Fruit fly (Drosophila melanogaster) whole organism, embryonic: ENCODE measurements around the gene CG32772.
A peak's percentile ranks its signal among the peaks of the same experiment; 100 is the strongest.

ENCODE experiments used
- CG10209 ChIP-seq: fragments of 200-800 bp; sonication (Bioruptor generic); optimal IDR thresholded peaks from 3 replicates; lab custom pipeline; 2017; ENCODE audit warnings: missing biosample characterization, mild to moderate bottlenecking, missing genetic modification characterization, missing genetic modification reagents
- CG11695 ChIP-seq: fragments of 200-800 bp; sonication (Bioruptor generic); IDR thresholded peaks from 3 replicates; pipeline ENCODE4 v1.3.6; 2022; ENCODE audit warnings: missing biosample characterization, missing genetic modification characterization
- CG13424 ChIP-seq: fragments of 200-800 bp; sonication (Bioruptor generic); optimal IDR thresholded peaks from 2 replicates; lab custom pipeline; 2019; ENCODE audit warnings: missing biosample characterization, mild to moderate bottlenecking, missing genetic modification characterization, moderate library complexity
- CG17359 ChIP-seq: fragments of 200-800 bp; sonication (Bioruptor generic); optimal IDR thresholded peaks from 3 replicates; lab custom pipeline; 2018; ENCODE audit warnings: missing biosample characterization, mild to moderate bottlenecking, missing genetic modification characterization, moderate library complexity
- CG17568 ChIP-seq: fragments of 200-800 bp; sonication (Bioruptor generic); optimal IDR thresholded peaks from 2 replicates; lab custom pipeline; 2018; ENCODE audit warnings: missing biosample characterization, mild to moderate bottlenecking, missing genetic modification characterization, moderate library complexity
- CG18011 ChIP-seq: fragments of 200-800 bp; sonication (Bioruptor generic); optimal IDR thresholded peaks from 2 replicates; lab custom pipeline; 2017; ENCODE audit warnings: missing biosample characterization, missing genetic modification characterization, mild to moderate bottlenecking, moderate library complexity, missing genotype
- CG18619 ChIP-seq: fragments of 200-800 bp; sonication (Bioruptor generic); optimal IDR thresholded peaks from 3 replicates; lab custom pipeline; 2017; ENCODE audit warnings: missing biosample characterization, mild to moderate bottlenecking, missing genetic modification characterization
- CG2116 ChIP-seq: fragments of 200-800 bp; sonication (Bioruptor generic); optimal IDR thresholded peaks from 3 replicates; lab custom pipeline; 2018; ENCODE audit warnings: missing biosample characterization, mild to moderate bottlenecking, missing genetic modification characterization
- CG2120 ChIP-seq: fragments of 200-800 bp; sonication (Bioruptor generic); optimal IDR thresholded peaks from 3 replicates; lab custom pipeline; 2016; ENCODE audit warnings: missing biosample characterization, missing genetic modification characterization
- CG2202 ChIP-seq: fragments of 200-800 bp; sonication (Bioruptor generic); optimal IDR thresholded peaks from 2 replicates; lab custom pipeline; 2018; ENCODE audit warnings: missing biosample characterization, mild to moderate bottlenecking, missing genetic modification characterization
- CG31441 ChIP-seq: fragments of 200-800 bp; sonication (Bioruptor generic); IDR thresholded peaks from 2 replicates; pipeline ENCODE4 v1.3.6; 2022; ENCODE audit warnings: missing biosample characterization, missing genetic modification characterization
- CG42726 ChIP-seq: fragments of 200-800 bp; sonication (Bioruptor generic); IDR thresholded peaks from 2 replicates; pipeline ENCODE4 v1.3.6; 2022; ENCODE audit warnings: missing biosample characterization, missing genetic modification characterization; ENCODE audit not compliant: partially characterized antibody
- CG4360 ChIP-seq: fragments of 200-800 bp; sonication (Bioruptor generic); IDR thresholded peaks from 2 replicates; pipeline ENCODE4 v1.3.6; 2022; ENCODE audit warnings: missing biosample characterization, missing genetic modification characterization
- CG6272 ChIP-seq: fragments of 200-800 bp; sonication (Bioruptor generic); IDR thresholded peaks from 2 replicates; pipeline ENCODE4 v1.3.6; 2022; ENCODE audit warnings: missing biosample characterization, missing genetic modification characterization
- CG6765 ChIP-seq: fragments of 200-800 bp; sonication (Bioruptor generic); optimal IDR thresholded peaks from 3 replicates; lab custom pipeline; 2017; ENCODE audit warnings: missing biosample characterization, mild to moderate bottlenecking, missing genetic modification characterization
- CG8290 ChIP-seq, 3 experiments: fragments of 200-800 bp; sonication (Bioruptor generic); optimal IDR thresholded peaks; 2 replicates each; lab custom pipeline; 2016 to 2019; ENCODE audit warnings: missing biosample characterization in 3 of 3, missing genetic modification characterization in 3 of 3, mild to moderate bottlenecking in 2 of 3, moderate library complexity in 1 of 3
- CHES-1-like ChIP-seq: fragments of 200-800 bp; sonication (Bioruptor generic); optimal IDR thresholded peaks from 2 replicates; lab custom pipeline; 2016; ENCODE audit warnings: missing biosample characterization, missing genetic modification characterization
- CoRest ChIP-seq: fragments of 200-800 bp; sonication (Bioruptor generic); optimal IDR thresholded peaks from 3 replicates; lab custom pipeline; 2018; ENCODE audit warnings: missing biosample characterization, mild to moderate bottlenecking, missing genetic modification characterization, moderate library complexity
- Dbx ChIP-seq: fragments of 200-800 bp; sonication (Bioruptor generic); IDR thresholded peaks from 3 replicates; pipeline ENCODE4 v1.3.6; 2022; ENCODE audit warnings: missing biosample characterization, missing genetic modification characterization
- Dip3 ChIP-seq: fragments of 200-800 bp; sonication (Bioruptor generic); optimal IDR thresholded peaks from 3 replicates; lab custom pipeline; 2016; ENCODE audit warnings: missing biosample characterization, missing genetic modification characterization
- Ets65A ChIP-seq: fragments of 200-800 bp; sonication (Bioruptor generic); peaks from one replicate; lab custom pipeline; 2016; ENCODE audit warnings: missing biosample characterization, missing genetic modification characterization
- HLH4C ChIP-seq: fragments of 200-800 bp; sonication (Bioruptor generic); IDR thresholded peaks from 3 replicates; pipeline ENCODE4 v1.3.6; 2022; ENCODE audit warnings: missing biosample characterization, missing genetic modification characterization; ENCODE audit not compliant: partially characterized antibody
- Hr39 ChIP-seq: fragments of >200 bp; optimal IDR thresholded peaks from 2 replicates; lab custom pipeline; 2017
- Hr78 ChIP-seq, 2 experiments: fragments of 200-800 bp in 1 of 2; fragments of >200 bp in 1 of 2; sonication (Bioruptor generic) in 1 of 2; optimal IDR thresholded peaks; 2 replicates each; lab custom pipeline; 2017 to 2019; ENCODE audit warnings: missing biosample characterization in 2 of 2, missing genetic modification characterization in 2 of 2, mild to moderate bottlenecking in 1 of 2, moderate library complexity in 1 of 2
- Lpt ChIP-seq: fragments of >200 bp; optimal IDR thresholded peaks from 2 replicates; lab custom pipeline; 2018; ENCODE audit warnings: missing biosample characterization, missing genetic modification characterization
- Med ChIP-seq: fragments of 200-800 bp; sonication (Bioruptor generic); peaks from one replicate; lab custom pipeline; 2016; ENCODE audit warnings: missing biosample characterization, missing genetic modification characterization, mild to moderate bottlenecking, inconsistent platforms, moderate library complexity
- NC2α ChIP-seq: fragments of 200-800 bp; sonication (Bioruptor generic); optimal IDR thresholded peaks from 2 replicates; lab custom pipeline; 2016; ENCODE audit warnings: missing biosample characterization, missing genetic modification characterization
- NfI ChIP-seq: fragments of 200-800 bp; sonication (Bioruptor generic); optimal IDR thresholded peaks from 3 replicates; lab custom pipeline; 2018; ENCODE audit warnings: missing biosample characterization, mild to moderate bottlenecking, missing genetic modification characterization, moderate library complexity
- Ptx1 ChIP-seq: fragments of 200-800 bp; sonication (Bioruptor generic); IDR thresholded peaks from 2 replicates; pipeline ENCODE4 v1.3.6; 2022; ENCODE audit warnings: missing biosample characterization, missing genetic modification characterization
- Rx ChIP-seq: fragments of 200-800 bp; sonication (Bioruptor generic); IDR thresholded peaks from 2 replicates; pipeline ENCODE4 v1.3.6; 2022; ENCODE audit warnings: missing biosample characterization, missing genetic modification characterization
- Sin3A ChIP-seq: fragments of >200 bp; optimal IDR thresholded peaks from 2 replicates; lab custom pipeline; 2018
- Ssrp ChIP-seq: fragments of 200-800 bp; sonication (Bioruptor generic); optimal IDR thresholded peaks from 2 replicates; lab custom pipeline; 2018; ENCODE audit warnings: missing biosample characterization, mild to moderate bottlenecking, missing genetic modification characterization, moderate library complexity
- Tbp ChIP-seq: fragments of >200 bp; optimal IDR thresholded peaks from 2 replicates; lab custom pipeline; 2018; ENCODE audit warnings: missing biosample characterization, missing genetic modification characterization
- aop ChIP-seq: fragments of 200-800 bp; sonication (Bioruptor generic); IDR thresholded peaks from 2 replicates; pipeline ENCODE4 v1.3.6; 2022; ENCODE audit warnings: missing biosample characterization, missing genetic modification characterization
- chinmo ChIP-seq: fragments of 200-800 bp; sonication (Bioruptor generic); IDR thresholded peaks from 4 replicates; pipeline ENCODE4 v1.3.6; 2022; ENCODE audit warnings: missing biosample characterization, missing genetic modification characterization; ENCODE audit not compliant: partially characterized antibody
- crol ChIP-seq: fragments of 200-800 bp; sonication (Bioruptor generic); IDR thresholded peaks from 2 replicates; pipeline ENCODE4 v1.3.6; 2022; ENCODE audit warnings: missing biosample characterization, missing genetic modification characterization
- dati ChIP-seq: fragments of 200-800 bp; sonication (Bioruptor generic); IDR thresholded peaks from 2 replicates; pipeline ENCODE4 v1.3.6; 2022; ENCODE audit warnings: missing biosample characterization, missing genetic modification characterization
- disco-r ChIP-seq: fragments of 200-800 bp; sonication (Bioruptor generic); optimal IDR thresholded peaks from 2 replicates; lab custom pipeline; 2016; ENCODE audit warnings: missing biosample characterization, missing genetic modification characterization
- fd64A ChIP-seq: fragments of 200-800 bp; sonication (Bioruptor generic); optimal IDR thresholded peaks from 3 replicates; lab custom pipeline; 2018; ENCODE audit warnings: missing biosample characterization, mild to moderate bottlenecking, missing genetic modification characterization
- ind ChIP-seq: fragments of 200-800 bp; sonication (Bioruptor generic); optimal IDR thresholded peaks from 3 replicates; lab custom pipeline; 2016; ENCODE audit warnings: missing biosample characterization, missing genetic modification characterization
- jigr1 ChIP-seq: fragments of 200-800 bp; sonication (Bioruptor generic); IDR thresholded peaks from 3 replicates; pipeline ENCODE4 v1.3.6; 2022; ENCODE audit warnings: missing biosample characterization, missing genetic modification characterization
- jumu ChIP-seq: fragments of 200-800 bp; sonication (Bioruptor generic); optimal IDR thresholded peaks from 3 replicates; lab custom pipeline; 2016; ENCODE audit warnings: missing biosample characterization, missing genetic modification characterization
- odd ChIP-seq: fragments of 200-800 bp; sonication (Bioruptor generic); optimal IDR thresholded peaks from 2 replicates; lab custom pipeline; 2017; ENCODE audit warnings: missing biosample characterization, mild to moderate bottlenecking, missing genetic modification characterization
- peb ChIP-seq: fragments of 200-800 bp; sonication (Bioruptor generic); IDR thresholded peaks from 2 replicates; pipeline ENCODE4 v1.3.6; 2022; ENCODE audit warnings: missing biosample characterization, missing genetic modification characterization
- pho ChIP-seq: fragments of 200-800 bp; sonication (Bioruptor generic); optimal IDR thresholded peaks from 2 replicates; lab custom pipeline; 2016; ENCODE audit warnings: missing biosample characterization, missing genetic modification characterization
- run ChIP-seq: fragments of 200-800 bp; sonication (Bioruptor generic); optimal IDR thresholded peaks from 3 replicates; lab custom pipeline; 2018; ENCODE audit warnings: missing biosample characterization, mild to moderate bottlenecking, missing genetic modification characterization
- schlank ChIP-seq: fragments of 200-800 bp; sonication (Bioruptor generic); optimal IDR thresholded peaks from 2 replicates; lab custom pipeline; 2018; ENCODE audit warnings: missing biosample characterization, mild to moderate bottlenecking, missing genetic modification characterization
- stwl ChIP-seq: fragments of 200-800 bp; sonication (Bioruptor generic); optimal IDR thresholded peaks from 3 replicates; lab custom pipeline; 2018; ENCODE audit warnings: missing biosample characterization, mild to moderate bottlenecking, missing genetic modification characterization, moderate library complexity
- sug ChIP-seq: fragments of 200-800 bp; optimal IDR thresholded peaks from 2 replicates; lab custom pipeline; 2019; ENCODE audit warnings: missing biosample characterization, mild to moderate bottlenecking, missing genetic modification characterization, moderate library complexity
- twi ChIP-seq: fragments of 200-800 bp; optimal IDR thresholded peaks from 2 replicates; lab custom pipeline; 2019; ENCODE audit warnings: missing biosample characterization, mild to moderate bottlenecking, missing genetic modification characterization, moderate library complexity
- usp ChIP-seq: fragments of >200 bp; optimal IDR thresholded peaks from 2 replicates; lab custom pipeline; 2017; ENCODE audit warnings: missing biosample characterization, missing genetic modification characterization
- wdn ChIP-seq: fragments of 200-800 bp; sonication (Bioruptor generic); IDR thresholded peaks from 2 replicates; pipeline ENCODE4 v1.3.6; 2022; ENCODE audit warnings: missing biosample characterization, missing genetic modification characterization

Gene CG32772

dm6 chrX:4906573-4906972 is 2.3 kb upstream of the CG32772 start, which contains the start of gene CG6927 (continued):
- no peak for TF ChIP-seq Ets65A (GFP tag; lab: Kevin White, UChicago)
- TF ChIP-seq Dbx (GFP tag; lab: Robert Waterston, UW): peak; percentile 85
- peak; percentile 85 for TF ChIP-seq peb (GFP tag; lab: Robert Waterston, UW)
- TF ChIP-seq jigr1 (GFP tag; lab: Robert Waterston, UW): peak; percentile 88
- TF ChIP-seq NfI (GFP tag; lab: Kevin White, UChicago): peak; percentile 60
- TF ChIP-seq CoRest (tag; lab: Kevin White, UChicago): peak; percentile 79
- no peak for TF ChIP-seq Lpt (GFP tag; lab: Kevin White, UChicago)
- peak; percentile 62 for TF ChIP-seq crol (GFP tag; lab: Robert Waterston, UW)
- TF ChIP-seq HLH4C (GFP tag; lab: Robert Waterston, UW): no peak
- TF ChIP-seq odd (GFP tag; lab: Kevin White, UChicago): no peak
- TF ChIP-seq Tbp: no peak
- TF ChIP-seq wdn (GFP tag; lab: Robert Waterston, UW): peak; percentile 60
- TF ChIP-seq aop: no peak
- TF ChIP-seq CG6765: no peak
- TF ChIP-seq Ptx1 (GFP tag; lab: Robert Waterston, UW): peak; percentile 96
- no peak for TF ChIP-seq fd64A (GFP tag; lab: Kevin White, UChicago)
- peak; percentile 22 for TF ChIP-seq CG2116 (GFP tag; lab: Kevin White, UChicago)
- peak; percentile 78 for TF ChIP-seq sug (tag; lab: Kevin White, UChicago)
- peak; percentile 69 for TF ChIP-seq CG10209 (GFP tag; lab: Kevin White, UChicago)
- peak; percentile 33 for TF ChIP-seq CG18619 (GFP tag; lab: Kevin White, UChicago)
- TF ChIP-seq dati (GFP tag; lab: Robert Waterston, UW): peak; percentile 71; the same call in 1 of the 2 replicates
- no peak for TF ChIP-seq usp
- peak; percentile 74 for TF ChIP-seq CG13424 (tag; lab: Kevin White, UChicago)
- TF ChIP-seq CG2120 (GFP tag; lab: Kevin White, UChicago): peak; percentile 41
- TF ChIP-seq disco-r (GFP tag; lab: Kevin White, UChicago): no peak
- peak; percentile 6 for TF ChIP-seq CG2202
- TF ChIP-seq Hr78 (GFP tag; optimal IDR thresholded peaks at IDR 0.05; lab: Kevin White, UChicago): no peak
- peak; percentile 43 for TF ChIP-seq Med (GFP tag; lab: Kevin White, UChicago)
- peak; percentile 54 for TF ChIP-seq CG4360 (GFP tag; lab: Robert Waterston, UW)
- peak; percentile 87 for TF ChIP-seq CG11695 (GFP tag; lab: Robert Waterston, UW)
- TF ChIP-seq CG17568 (GFP tag; lab: Kevin White, UChicago): no peak
- no peak for TF ChIP-seq CHES-1-like (GFP tag; lab: Kevin White, UChicago)
- no peak for TF ChIP-seq Sin3A (lab: Kevin White, UChicago)
- TF ChIP-seq Rx (GFP tag; lab: Robert Waterston, UW): peak; percentile 81
- no peak for TF ChIP-seq run (tag; lab: Kevin White, UChicago)
- no peak for TF ChIP-seq chinmo (GFP tag; lab: Robert Waterston, UW)
- TF ChIP-seq CG6272 (GFP tag; lab: Robert Waterston, UW): peak; percentile 84
- peak; percentile 57; the same call in 1 of the 2 replicates for TF ChIP-seq CG31441 (GFP tag; lab: Robert Waterston, UW)
- peak; percentile 39 for TF ChIP-seq jumu (GFP tag; lab: Kevin White, UChicago)
- no peak for TF ChIP-seq Hr39 (lab: Kevin White, UChicago)
- TF ChIP-seq schlank (tag; lab: Kevin White, UChicago): no peak
- peak; percentile 13 for TF ChIP-seq stwl (tag; lab: Kevin White, UChicago)
- no peak for TF ChIP-seq NC2α
- TF ChIP-seq CG42726 (GFP tag; lab: Robert Waterston, UW): no peak
- TF ChIP-seq CG8290 (GFP tag; optimal IDR thresholded peaks at IDR 0.05; lab: Kevin White, UChicago): peak; percentile 65
- peak in 1 of 2 experiments; percentile 33 for TF ChIP-seq CG8290 (tag; optimal IDR thresholded peaks at IDR 0.05; lab: Kevin White, UChicago)
- TF ChIP-seq ind: peak; percentile 50
- peak; percentile 94 for TF ChIP-seq Ssrp (tag; lab: Kevin White, UChicago)
- TF ChIP-seq CG18011 (GFP tag; lab: Kevin White, UChicago): no peak
- no peak for TF ChIP-seq Dip3 (GFP tag; lab: Kevin White, UChicago)
- no peak for TF ChIP-seq pho (GFP tag; lab: Kevin White, UChicago)
- TF ChIP-seq twi (tag; lab: Kevin White, UChicago): peak; percentile 21
- peak; percentile 69 for TF ChIP-seq CG17359 (tag; lab: Kevin White, UChicago)
